Fruit fly (Drosophila melanogaster): ENCODE data around the gene bam.

bam gene

dm6 chr3R:25249145-25250141 lies 4.5 kb upstream of the bam start, which contains the start of gene Nup358 (continued):
- TF ChIP-seq lab (GFP tag; optimal IDR thresholded peaks at IDR 0.05) (no peak), trem (tag; optimal IDR thresholded peaks at IDR 0.05) (peak; percentile 64), CG14014 (GFP tag; IDR thresholded peaks at IDR 0.05) (no peak), CG17829 (tag; optimal IDR thresholded peaks at IDR 0.05) (peak; percentile 35), chinmo (GFP tag; IDR thresholded peaks at IDR 0.05; ENCODE audit: partially characterized antibody) (peak; percentile 98), inv (GFP tag; IDR thresholded peaks at IDR 0.05; ENCODE audit: partially characterized antibody) (peak; percentile 98), Scr (GFP tag; IDR thresholded peaks at IDR 0.05; ENCODE audit: partially characterized antibody) (peak; percentile 98), CG8765 (GFP tag; IDR thresholded peaks at IDR 0.05) (no peak), Adf1 (GFP tag; IDR thresholded peaks at IDR 0.05) (peak; percentile 5; the same call in 1 of the 2 replicates), CG7928 (GFP tag; optimal IDR thresholded peaks at IDR 0.05) (peak; percentile 8), sqz (GFP tag; optimal IDR thresholded peaks at IDR 0.05) (peak; percentile 80), corto (GFP tag; optimal IDR thresholded peaks at IDR 0.05) (peak; percentile 16), amos (GFP tag; IDR thresholded peaks at IDR 0.05; ENCODE audit: partially characterized antibody) (peak; percentile 99), dm (GFP tag; optimal IDR thresholded peaks at IDR 0.05) (peak; percentile 21), zen (tag; optimal IDR thresholded peaks at IDR 0.05) (peak; percentile 4), Abd-B (GFP tag; optimal IDR thresholded peaks at IDR 0.05) (peak; percentile 14), Med (GFP tag) (peak; percentile 72), pho (GFP tag; optimal IDR thresholded peaks at IDR 0.05) (peak; percentile 5), mld (GFP tag; IDR thresholded peaks at IDR 0.05; ENCODE audit: partially characterized antibody) (peak; percentile 97), stwl (tag; optimal IDR thresholded peaks at IDR 0.05) (peak; percentile 62), Dbx (GFP tag; IDR thresholded peaks at IDR 0.05) (peak; percentile 54; the same call in 1 of the 3 replicates), nmo (GFP tag; optimal IDR thresholded peaks at IDR 0.05) (peak; percentile 55), HLH4C (GFP tag; IDR thresholded peaks at IDR 0.05; ENCODE audit: partially characterized antibody) (peak; percentile 99), CG13287 (GFP tag; IDR thresholded peaks at IDR 0.05; ENCODE audit: partially characterized antibody) (peak; percentile 97), Xbp1 (GFP tag; optimal IDR thresholded peaks at IDR 0.05) (peak; percentile 38), CG2116 (GFP tag; optimal IDR thresholded peaks at IDR 0.05) (peak; percentile 76), CG7271 (tag; optimal IDR thresholded peaks at IDR 0.05) (no peak), CG6791 (GFP tag; IDR thresholded peaks at IDR 0.05; ENCODE audit: partially characterized antibody) (peak; percentile 99), CG1233 (GFP tag; optimal IDR thresholded peaks at IDR 0.05) (no peak), knrl (GFP tag; IDR thresholded peaks at IDR 0.05; ENCODE audit: partially characterized antibody) (peak; percentile 98), CG4730 (GFP tag; IDR thresholded peaks at IDR 0.05) (no peak), CG30403 (GFP tag; optimal IDR thresholded peaks at IDR 0.05) (peak; percentile 20), CG10267 (tag; optimal IDR thresholded peaks at IDR 0.05) (peak; percentile 61), CG12071 (GFP tag; optimal IDR thresholded peaks at IDR 0.05) (no peak), Fer3 (tag; optimal IDR thresholded peaks at IDR 0.05) (no peak), zen2 (GFP tag; IDR thresholded peaks at IDR 0.05; ENCODE audit: partially characterized antibody) (peak; percentile 98), bsh (GFP tag; optimal IDR thresholded peaks at IDR 0.05) (no peak), bbx (GFP tag; IDR thresholded peaks at IDR 0.05; ENCODE audit: partially characterized antibody) (peak; percentile 99), MBD-R2 (GFP tag; IDR thresholded peaks at IDR 0.05) (peak; percentile 40), sd (tag; optimal IDR thresholded peaks at IDR 0.05) (peak; percentile 64), CG34224 (GFP tag; IDR thresholded peaks at IDR 0.05; ENCODE audit: partially characterized antibody) (peak; percentile 98), sisA (GFP tag; IDR thresholded peaks at IDR 0.05) (no peak), row (GFP tag; IDR thresholded peaks at IDR 0.05) (peak; percentile 64), CG15479 (GFP tag; optimal IDR thresholded peaks at IDR 0.05) (peak; percentile 70), grau (tag; optimal IDR thresholded peaks at IDR 0.05) (peak; percentile 34)
